Worm (Caenorhabditis elegans) whole organism, L4/young adult: ENCODE data around the gene mrps-18C.
"Not testable (repeated sequence)": the region's sequence is repeated elsewhere in the genome, so short reads cannot be mapped to it uniquely, and the experiment has no call there.

Experiments used
- W03F9.2 ChIP-seq: fragments of 150-350 bp; optimal IDR thresholded peaks from 2 replicates; lab custom pipeline; 2014; ENCODE audit warnings: missing biosample characterization, missing genetic modification characterization
- dao-5 ChIP-seq: sonication (generic microtip); optimal IDR thresholded peaks from 2 replicates; lab custom pipeline; 2016; ENCODE audit warnings: missing genotype, missing genetic modification characterization, moderate library complexity, missing compliant biosample characterization
- him-1 ChIP-seq: sonication (generic microtip); optimal IDR thresholded peaks from 2 replicates; lab custom pipeline; 2016; ENCODE audit warnings: missing genotype, missing genetic modification reagents, missing genetic modification characterization, missing compliant biosample characterization

The mrps-18C gene

ce11 chrIII:4917077-4917476 lies 18.3 kb upstream of the mrps-18C start, which contains the start of gene rars-1:
TSS of gene rars-1 (minus strand) at chrIII:4917177.
- TF ChIP-seq him-1 (tag; lab: Kevin White, UChicago) (no peak), dao-5 (tag; lab: Kevin White, UChicago) (no peak), W03F9.2 (tag; lab: Kevin White, UChicago) (no peak)

- TF ChIP-seq him-1 (tag; lab: Kevin White, UChicago) = no peak
- TF ChIP-seq dao-5 (tag; lab: Kevin White, UChicago) = no peak
- peak; percentile 60 for TF ChIP-seq W03F9.2 (tag; lab: Kevin White, UChicago)
These were observed 17.2 kb upstream of the mrps-18C start, which contains the start of gene rpb-8 for ce11 chrIII:4917960-4918712. TSS of gene rpb-8 (minus strand) at chrIII:4918008.

DNA sequence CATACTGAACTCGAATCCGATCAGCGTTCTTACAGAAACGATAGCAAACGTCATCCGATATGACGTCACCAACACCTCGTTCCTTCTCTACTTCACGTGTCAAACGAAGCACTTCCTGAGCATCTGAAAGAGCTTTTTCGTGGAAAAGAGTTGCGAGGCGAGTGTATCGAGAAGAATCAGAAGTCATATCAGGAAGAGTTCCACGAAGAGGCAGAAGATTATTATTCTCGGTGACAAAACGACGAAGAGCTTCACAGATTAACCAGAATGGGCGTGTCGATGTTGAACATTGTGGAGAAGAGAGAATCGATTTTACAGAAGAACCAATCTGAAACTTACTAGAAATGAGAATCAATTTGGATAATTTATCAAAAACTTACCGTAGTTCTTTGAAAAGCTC lies 16.5 kb upstream of the mrps-18C start:
- TF ChIP-seq dao-5 (tag; lab: Kevin White, UChicago) (no peak), him-1 (tag; lab: Kevin White, UChicago) (no peak), W03F9.2 (tag; lab: Kevin White, UChicago) (no peak)

DNA sequence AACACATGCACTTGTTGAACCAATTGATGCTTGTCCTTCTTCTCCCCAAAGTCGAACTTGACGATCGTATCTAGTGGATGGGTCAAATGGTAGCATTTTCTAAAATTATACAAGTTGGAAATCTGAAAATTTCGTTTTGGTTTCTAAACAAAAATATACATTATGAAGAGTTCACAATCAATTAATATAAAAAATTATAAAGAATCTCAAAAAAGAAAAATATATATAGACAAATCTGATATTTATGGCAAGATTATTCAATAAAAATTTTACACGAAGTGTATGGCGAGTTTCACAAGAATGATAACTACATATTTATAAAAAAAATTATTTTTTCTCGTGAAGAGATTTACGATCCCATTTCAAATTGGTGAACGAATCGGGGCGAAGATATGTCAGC lies 15.2 kb upstream of the mrps-18C start, which contains the start of gene ula-1:
ula-1 (minus strand) TSS at position 101 of the 400 bp plus-strand sequence.
- TF ChIP-seq him-1 (tag; lab: Kevin White, UChicago) (no peak), dao-5 (tag; lab: Kevin White, UChicago) (no peak), W03F9.2 (tag; lab: Kevin White, UChicago) (no peak)

DNA sequence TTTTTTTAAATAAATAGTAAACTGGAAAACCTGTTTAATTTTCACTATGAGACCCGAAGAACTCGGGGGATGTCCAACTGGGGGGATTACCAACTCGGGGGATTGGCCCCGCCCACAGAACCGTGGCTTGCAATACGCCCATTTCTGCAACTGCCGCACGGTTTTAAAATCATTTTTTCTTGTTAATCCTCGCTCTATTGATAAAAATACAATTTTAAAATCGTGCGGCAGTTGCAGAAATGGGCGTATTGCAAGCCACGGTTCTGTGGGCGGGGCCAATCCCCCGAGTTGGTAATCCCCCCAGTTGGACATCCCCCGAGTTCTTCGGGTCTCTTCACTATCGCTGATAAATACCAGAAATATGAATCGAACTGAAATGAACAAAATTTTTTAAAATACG lies 13.4 kb upstream of the mrps-18C start, which contains the start of gene mmab-1:
mmab-1 (minus strand) TSS at position 95 of the 400 bp plus-strand sequence.
- not testable (repeated sequence) for TF ChIP-seq him-1, dao-5, W03F9.2 (tag; lab: Kevin White, UChicago)

- TF ChIP-seq him-1 (tag; lab: Kevin White, UChicago) = no peak
- TF ChIP-seq W03F9.2 (tag; lab: Kevin White, UChicago) = no peak
- no peak for TF ChIP-seq dao-5 (tag; lab: Kevin White, UChicago)
These were observed 11.2 kb upstream of the mrps-18C start for ce11 chrIII:4924134-4924533.

DNA sequence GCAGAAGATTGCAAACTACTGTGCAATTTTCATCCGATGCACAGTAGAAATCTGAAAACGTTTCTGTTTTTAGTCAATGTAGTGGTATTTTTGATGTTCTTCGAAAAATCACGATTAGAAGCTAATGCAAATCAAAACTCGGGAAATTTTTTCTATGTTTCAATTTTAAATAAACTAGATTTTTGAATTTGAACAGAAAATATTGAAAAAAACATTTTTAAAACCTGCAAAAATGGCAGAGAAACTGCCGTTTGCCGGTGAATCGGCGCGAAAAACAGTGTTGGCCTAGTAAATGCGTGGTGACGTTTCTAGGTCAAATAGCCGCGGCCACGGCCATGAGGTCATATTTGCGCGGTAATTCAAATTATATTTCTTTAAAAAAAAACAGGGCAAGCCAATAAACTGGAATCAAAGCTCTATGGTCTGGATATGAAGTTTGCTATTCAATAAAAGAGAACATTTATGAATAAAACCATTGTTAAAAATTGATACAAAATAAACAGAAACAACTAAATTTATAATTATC lies 5.2 kb upstream of the mrps-18C start, which contains the start of gene set-2:
set-2 (minus strand) TSS at position 51 of the 526 bp plus-strand sequence.
- TF ChIP-seq W03F9.2 (tag; lab: Kevin White, UChicago) (peak; percentile 79), dao-5 (tag; lab: Kevin White, UChicago) (no peak)

DNA sequence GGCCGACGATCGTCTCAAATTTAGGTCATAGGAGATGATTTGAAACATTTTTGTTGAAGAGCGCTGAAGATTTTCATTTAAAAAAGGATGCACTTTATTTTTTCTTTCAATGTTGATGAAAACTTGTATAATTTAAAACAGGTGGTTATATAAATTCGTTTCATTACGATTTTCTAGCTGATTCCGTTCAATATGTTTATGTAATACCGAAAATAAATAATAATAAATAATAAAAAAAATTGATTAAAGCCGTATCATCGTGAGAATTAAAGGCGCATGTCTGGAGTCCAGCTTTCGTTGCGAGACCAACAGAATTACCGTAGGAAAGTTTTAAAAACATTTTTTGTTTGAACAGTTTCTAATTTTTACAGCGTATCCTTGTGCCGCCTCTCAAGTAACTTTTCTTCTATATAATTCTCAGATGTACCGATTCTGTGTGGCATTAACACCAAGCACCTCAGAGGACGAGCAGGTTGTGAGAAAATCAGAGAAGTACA lies 3.1 kb upstream of the mrps-18C start, which contains the start of the genes C26E6.12 and eri-9:
C26E6.12 (minus strand) TSS at position 51 of the 497 bp plus-strand sequence.
eri-9 (plus strand) TSS at position 248 of the 497 bp plus-strand sequence.
- TF ChIP-seq W03F9.2 (tag; lab: Kevin White, UChicago) (no peak), dao-5 (tag; lab: Kevin White, UChicago) (no peak), him-1 (tag; lab: Kevin White, UChicago) (no peak)

ce11 chrIII:4937022-4937421 lies 1.6 kb downstream of the mrps-18C start, which contains the start of gene fsn-1:
TSS of gene fsn-1 (plus strand) at chrIII:4937322.
- no peak for TF ChIP-seq dao-5 (tag; lab: Kevin White, UChicago)

DNA sequence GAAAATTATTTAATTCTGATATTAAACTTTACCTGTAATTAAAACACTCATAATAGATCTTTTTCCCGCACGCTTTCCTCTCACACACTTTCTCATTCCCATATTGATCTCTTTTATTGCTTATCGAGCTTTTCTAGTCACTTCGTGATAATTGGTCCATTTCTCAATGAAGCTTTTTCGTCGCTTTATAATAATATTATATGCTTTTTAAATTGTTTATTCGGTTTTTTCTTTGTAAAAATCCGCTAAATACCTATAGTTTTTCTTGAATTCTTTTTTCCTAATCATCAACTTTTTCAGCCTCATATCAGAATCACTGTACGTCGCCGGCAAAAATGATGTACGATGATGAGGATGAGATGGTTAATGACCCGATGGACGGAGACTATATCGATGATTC lies 3.9 kb downstream of the mrps-18C start, which contains the start of gene rpb-2:
rpb-2 (plus strand) TSS at position 301 of the 400 bp plus-strand sequence.
- TF ChIP-seq him-1 (tag; lab: Kevin White, UChicago) (no peak), W03F9.2 (tag; lab: Kevin White, UChicago) (no peak), dao-5 (tag; lab: Kevin White, UChicago) (no peak)

- no peak for TF ChIP-seq W03F9.2 (tag; lab: Kevin White, UChicago)
- no peak for TF ChIP-seq him-1 (tag; lab: Kevin White, UChicago)
- TF ChIP-seq dao-5 (tag; lab: Kevin White, UChicago) = no peak
These were observed 8.8 kb downstream of the mrps-18C start, which contains the start of gene ntl-9 for ce11 chrIII:4944213-4944612. TSS of gene ntl-9 (plus strand) at chrIII:4944513.

- TF ChIP-seq dao-5 (tag; lab: Kevin White, UChicago) (no peak), W03F9.2 (tag; lab: Kevin White, UChicago) (no peak), him-1 (tag; lab: Kevin White, UChicago) (no peak)
These were observed 12.0 kb downstream of the mrps-18C start for ce11 chrIII:4947352-4947751.

DNA sequence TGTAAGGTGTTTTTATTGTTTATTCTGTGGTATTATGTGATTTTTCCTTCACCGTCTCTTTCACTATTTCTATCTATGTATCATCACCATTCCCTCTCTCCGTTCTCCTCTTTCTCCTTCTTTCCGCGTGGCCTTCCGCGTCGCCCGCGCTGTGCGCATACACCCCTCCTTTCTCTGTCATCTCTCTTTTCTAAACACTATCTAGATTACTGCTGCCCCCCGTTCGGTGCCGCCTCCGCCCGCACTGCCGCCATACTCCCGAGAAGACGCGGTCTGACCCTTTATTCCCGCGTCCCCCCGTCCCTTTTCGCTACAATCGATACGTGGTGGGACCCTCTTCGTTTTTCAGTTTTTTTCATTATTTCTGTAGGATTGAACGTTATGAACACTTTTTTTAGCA lies 13.3 kb downstream of the mrps-18C start:
- TF ChIP-seq him-1 (tag; lab: Kevin White, UChicago) (no peak), W03F9.2 (tag; lab: Kevin White, UChicago) (no peak), dao-5 (tag; lab: Kevin White, UChicago) (no peak)
